Worm (Caenorhabditis elegans) whole organism, early embryonic: ENCODE data around the gene pot-1.
A peak's percentile ranks its signal among the peaks of the same experiment; 100 is the strongest.

ENCODE experiments used
- B0310.2 ChIP-seq: sonication (generic microtip); optimal IDR thresholded peaks from 2 replicates; lab custom pipeline; 2016; ENCODE audit warnings: mild to moderate bottlenecking, missing genetic modification characterization, missing compliant biosample characterization
- aly-1 ChIP-seq: sonication (generic microtip); optimal IDR thresholded peaks from 2 replicates; lab custom pipeline; 2016; ENCODE audit warnings: missing genetic modification characterization, missing compliant biosample characterization
- ama-1 ChIP-seq: fragments of 150-350 bp; optimal IDR thresholded peaks from 2 replicates; lab custom pipeline; 2014
- ceh-13 ChIP-seq: fragments of 200-800 bp; sonication (Bioruptor generic); optimal IDR thresholded peaks from 2 replicates; lab custom pipeline; 2018; ENCODE audit warnings: mild to moderate bottlenecking, missing genetic modification characterization, missing compliant biosample characterization
- ceh-36 ChIP-seq: sonication (generic microtip); optimal IDR thresholded peaks from 2 replicates; lab custom pipeline; 2016; ENCODE audit warnings: missing genetic modification characterization, inconsistent platforms, missing compliant biosample characterization
- hmbx-1 ChIP-seq: sonication (generic microtip); optimal IDR thresholded peaks from 2 replicates; lab custom pipeline; 2016; ENCODE audit warnings: mild to moderate bottlenecking, missing genetic modification characterization, missing compliant biosample characterization
- tbx-37 ChIP-seq: fragments of 200-800 bp; sonication (Bioruptor generic); conservative IDR thresholded peaks from 2 replicates; pipeline ENCODE4 v1.3.6; 2022; ENCODE audit warnings: missing genetic modification reagents, missing genetic modification characterization, missing compliant biosample characterization
- tra-4 ChIP-seq: sonication (generic microtip); optimal IDR thresholded peaks from 2 replicates; lab custom pipeline; 2017; ENCODE audit warnings: missing genetic modification characterization, missing compliant biosample characterization

ce11 chrIII:7142172-7142601 is 8.7 kb upstream of the pot-1 start:
- no peak for TF ChIP-seq tra-4 (tag; lab: Kevin White, UChicago)
- no peak for TF ChIP-seq aly-1 (tag; lab: Kevin White, UChicago)
- TF ChIP-seq hmbx-1 (tag; lab: Kevin White, UChicago): no peak
- TF ChIP-seq tbx-37 (GFP tag; lab: Robert Waterston, UW): no peak
- TF ChIP-seq ama-1 (lab: Kevin White, UChicago): peak; percentile 90
- TF ChIP-seq ceh-36 (tag; lab: Kevin White, UChicago): no peak
- TF ChIP-seq B0310.2: no peak
- no peak for TF ChIP-seq ceh-13
